Worm (Caenorhabditis elegans): ENCODE measurements around the gene K07B1.4.

Gene K07B1.4

ce11 chrV:9343629-9344624, 15.2 kb downstream of the K07B1.4 start, which contains the start of gene tos-1 (continued):
- no peak for TF ChIP-seq F39B2.1 (GFP tag; IDR thresholded peaks at IDR 0.05)
- no peak for TF ChIP-seq snpc-1.1 (tag; optimal IDR thresholded peaks at IDR 0.05; ENCODE audit: insufficient read depth)
- peak; percentile 99 for TF ChIP-seq ama-1 (optimal IDR thresholded peaks at IDR 0.05)
- TF ChIP-seq ama-1 (GFP tag; optimal IDR thresholded peaks at IDR 0.05): no peak
- peak; percentile 73 for TF ChIP-seq hsf-1 (GFP tag; IDR thresholded peaks at IDR 0.05)
- peak; percentile 92 for TF ChIP-seq lin-54 (GFP tag; optimal IDR thresholded peaks at IDR 0.05)
- peak; percentile 62 for TF ChIP-seq F33H1.4 (GFP tag; IDR thresholded peaks at IDR 0.05)
- TF ChIP-seq egrh-3 (GFP tag; IDR thresholded peaks at IDR 0.05): peak; percentile 53; the same call in 1 of the 2 replicates
- TF ChIP-seq attf-5 (GFP tag; optimal IDR thresholded peaks at IDR 0.05): peak; percentile 95
- TF ChIP-seq hlh-26 (GFP tag; conservative IDR thresholded peaks at IDR 0.05): no peak
- TF ChIP-seq F22D6.2 (tag; optimal IDR thresholded peaks at IDR 0.05): peak; percentile 87
- TF ChIP-seq madf-10 (tag; optimal IDR thresholded peaks at IDR 0.05): peak; percentile 96
- no peak for TF ChIP-seq xnd-1 (tag; optimal IDR thresholded peaks at IDR 0.05)
- 0 out of 2 replicates have a peak, but pooled peaks have one; percentile 63 for TF ChIP-seq F37B4.10 (GFP tag; IDR thresholded peaks at IDR 0.05)
- peak; percentile 7; the same call in 1 of the 2 replicates for TF ChIP-seq Y53F4B.3 (GFP tag; IDR thresholded peaks at IDR 0.05)
- TF ChIP-seq mcd-1 (GFP tag; IDR thresholded peaks at IDR 0.05): peak; percentile 88
- peak; percentile 21 for TF ChIP-seq unc-130 (GFP tag; optimal IDR thresholded peaks at IDR 0.05)
- peak; percentile 95 for TF ChIP-seq C06A6.2 (GFP tag; conservative IDR thresholded peaks at IDR 0.05)
- no peak for TF ChIP-seq hmg-20 (GFP tag; IDR thresholded peaks at IDR 0.05)
- TF ChIP-seq zim-3 (tag; optimal IDR thresholded peaks at IDR 0.05): peak; percentile 85
- peak; percentile 96 for TF ChIP-seq repo-1 (tag; optimal IDR thresholded peaks at IDR 0.05)
- peak; percentile 90 for TF ChIP-seq egl-18 (GFP tag; IDR thresholded peaks at IDR 0.05)
- TF ChIP-seq tlf-1 (GFP tag; optimal IDR thresholded peaks at IDR 0.05): peak; percentile 96
- TF ChIP-seq Y56A3A.18 (GFP tag; IDR thresholded peaks at IDR 0.05): peak; percentile 16; the same call in 1 of the 2 replicates
- no peak for TF ChIP-seq nhr-179 (tag; optimal IDR thresholded peaks at IDR 0.05)
- TF ChIP-seq unc-62 (GFP tag; optimal IDR thresholded peaks at IDR 0.05): peak; percentile 59
- peak; percentile 84 for TF ChIP-seq ztf-18 (tag; optimal IDR thresholded peaks at IDR 0.05)
- TF ChIP-seq ets-4 (GFP tag; optimal IDR thresholded peaks at IDR 0.05): peak; percentile 29
- peak; percentile 27 for TF ChIP-seq F49E8.2 (tag; optimal IDR thresholded peaks at IDR 0.05; ENCODE audit: insufficient read depth)
- TF ChIP-seq attf-6 (GFP tag; IDR thresholded peaks at IDR 0.05): 0 out of 2 replicates have a peak, but pooled peaks have one; percentile 22
- TF ChIP-seq D2030.7 (GFP tag; IDR thresholded peaks at IDR 0.05): peak; percentile 85
- peak; percentile 99 for TF ChIP-seq atf-7 (tag; optimal IDR thresholded peaks at IDR 0.05)
- TF ChIP-seq die-1 (tag; optimal IDR thresholded peaks at IDR 0.05): peak; percentile 88
- peak; percentile 94 for TF ChIP-seq lir-1 (GFP tag; conservative IDR thresholded peaks at IDR 0.05)
- no peak for TF ChIP-seq F55B11.4 (tag; optimal IDR thresholded peaks at IDR 0.05; ENCODE audit: borderline replicate concordance, insufficient read depth)
- TF ChIP-seq bed-2 (GFP tag; IDR thresholded peaks at IDR 0.05): no peak
- peak; percentile 78 for TF ChIP-seq mel-28 (tag; optimal IDR thresholded peaks at IDR 0.05; ENCODE audit: borderline replicate concordance)
- no peak for TF ChIP-seq sdz-38 (tag; optimal IDR thresholded peaks at IDR 0.05)
- no peak for TF ChIP-seq egl-44 (GFP tag; IDR thresholded peaks at IDR 0.05)
- TF ChIP-seq let-607 (tag; optimal IDR thresholded peaks at IDR 0.05): peak; percentile 89 to 90
- TF ChIP-seq let-526 (GFP tag; IDR thresholded peaks at IDR 0.05): peak; percentile 91
- no peak for TF ChIP-seq rpc-1 (optimal IDR thresholded peaks at IDR 0.05)
- no peak for TF ChIP-seq rpc-1 (tag; optimal IDR thresholded peaks at IDR 0.05)
- TF ChIP-seq T07F8.4 (tag; optimal IDR thresholded peaks at IDR 0.05): peak; percentile 21
- TF ChIP-seq C17E4.6 (GFP tag; IDR thresholded peaks at IDR 0.05): peak; percentile 86
- TF ChIP-seq ztf-3 (GFP tag; optimal IDR thresholded peaks at IDR 0.05): peak; percentile 86
- TF ChIP-seq rcor-1 (GFP tag; IDR thresholded peaks at IDR 0.05): peak; percentile 81

All from whole organism, young adult.